Fruit fly (Drosophila melanogaster) whole organism, embryonic: Measurements from ENCODE around the gene CG12643.

Experiments used
- Abd-B ChIP-seq: fragments of 200-800 bp; sonication (Bioruptor generic); optimal IDR thresholded peaks from 2 replicates; lab custom pipeline; 2018; ENCODE audit warnings: missing biosample characterization, mild to moderate bottlenecking, missing genetic modification characterization, moderate library complexity
- Asciz ChIP-seq: fragments of 200-800 bp; sonication (Bioruptor generic); optimal IDR thresholded peaks from 2 replicates; lab custom pipeline; 2017; ENCODE audit warnings: missing biosample characterization, mild to moderate bottlenecking, missing genetic modification characterization, missing genetic modification reagents
- Atf3 ChIP-seq: fragments of 200-800 bp; sonication (Bioruptor generic); optimal IDR thresholded peaks from 3 replicates; lab custom pipeline; 2016; ENCODE audit warnings: missing biosample characterization, missing genetic modification characterization
- Bdp1 ChIP-seq: fragments of 200-800 bp; sonication (Bioruptor generic); optimal IDR thresholded peaks from 3 replicates; lab custom pipeline; 2016; ENCODE audit warnings: missing biosample characterization, missing genetic modification characterization
- CG11398 ChIP-seq: fragments of 200-800 bp; sonication (Bioruptor generic); optimal IDR thresholded peaks from 2 replicates; lab custom pipeline; 2016; ENCODE audit warnings: missing biosample characterization, missing genetic modification characterization
- CG13296 ChIP-seq: fragments of 200-800 bp; sonication (Bioruptor generic); optimal IDR thresholded peaks from 3 replicates; lab custom pipeline; 2018; ENCODE audit warnings: missing biosample characterization, mild to moderate bottlenecking, missing genetic modification characterization
- CG13894 ChIP-seq: fragments of 200-800 bp; sonication (Bioruptor generic); optimal IDR thresholded peaks from 3 replicates; lab custom pipeline; 2018; ENCODE audit warnings: missing biosample characterization, mild to moderate bottlenecking, missing genetic modification characterization, moderate library complexity
- CG14667 ChIP-seq: fragments of 200-800 bp; sonication (Bioruptor generic); IDR thresholded peaks from 2 replicates; pipeline ENCODE4 v1.3.6; 2022; ENCODE audit warnings: missing biosample characterization, missing genetic modification characterization
- CG3065 ChIP-seq: fragments of 200-800 bp; sonication (Bioruptor generic); optimal IDR thresholded peaks from 2 replicates; lab custom pipeline; 2016; ENCODE audit warnings: missing biosample characterization, missing genetic modification characterization
- CG34376 ChIP-seq: fragments of 200-800 bp; sonication (Bioruptor generic); optimal IDR thresholded peaks from 2 replicates; lab custom pipeline; 2018; ENCODE audit warnings: missing biosample characterization, mild to moderate bottlenecking, missing genetic modification characterization
- CG34422 ChIP-seq: fragments of 200-800 bp; sonication (Bioruptor generic); IDR thresholded peaks from 3 replicates; pipeline ENCODE4 v1.3.6; 2022; ENCODE audit warnings: missing biosample characterization, missing genetic modification characterization
- CG42726 ChIP-seq: fragments of 200-800 bp; sonication (Bioruptor generic); IDR thresholded peaks from 2 replicates; pipeline ENCODE4 v1.3.6; 2022; ENCODE audit warnings: missing biosample characterization, missing genetic modification characterization; ENCODE audit not compliant: partially characterized antibody
- CG4328 ChIP-seq: fragments of 200-800 bp; sonication (Bioruptor generic); optimal IDR thresholded peaks from 3 replicates; lab custom pipeline; 2017; ENCODE audit warnings: missing biosample characterization, missing genetic modification reagents, missing genetic modification characterization
- CG4360 ChIP-seq: fragments of 200-800 bp; sonication (Bioruptor generic); IDR thresholded peaks from 2 replicates; pipeline ENCODE4 v1.3.6; 2022; ENCODE audit warnings: missing biosample characterization, missing genetic modification characterization
- CG4854 ChIP-seq: fragments of 200-800 bp; sonication (Bioruptor generic); optimal IDR thresholded peaks from 2 replicates; lab custom pipeline; 2016; ENCODE audit warnings: missing biosample characterization, missing genetic modification characterization, inconsistent platforms
- CG6791 ChIP-seq: fragments of 200-800 bp; sonication (Bioruptor generic); IDR thresholded peaks from 3 replicates; pipeline ENCODE4 v1.3.6; 2022; ENCODE audit warnings: missing biosample characterization, missing genetic modification characterization; ENCODE audit not compliant: partially characterized antibody
- CG6854 ChIP-seq: fragments of 200-800 bp; sonication (Bioruptor generic); optimal IDR thresholded peaks from 3 replicates; lab custom pipeline; 2017; ENCODE audit warnings: missing biosample characterization, mild to moderate bottlenecking, missing genetic modification characterization
- CG7745 ChIP-seq: fragments of 200-800 bp; sonication (Bioruptor generic); optimal IDR thresholded peaks from 2 replicates; lab custom pipeline; 2018; ENCODE audit warnings: missing biosample characterization, mild to moderate bottlenecking, missing genetic modification characterization, moderate library complexity
- CG7928 ChIP-seq: fragments of 200-800 bp; sonication (Bioruptor generic); optimal IDR thresholded peaks from 2 replicates; lab custom pipeline; 2017; ENCODE audit warnings: missing biosample characterization, mild to moderate bottlenecking, missing genetic modification characterization
- CG9215 ChIP-seq: fragments of 200-800 bp; sonication (Bioruptor generic); IDR thresholded peaks from 2 replicates; pipeline ENCODE4 v1.3.6; 2022; ENCODE audit warnings: missing biosample characterization, missing genetic modification characterization
- CG9817 ChIP-seq: fragments of 200-800 bp; sonication (Bioruptor generic); optimal IDR thresholded peaks from 2 replicates; lab custom pipeline; 2018; ENCODE audit warnings: missing biosample characterization, mild to moderate bottlenecking, missing genetic modification characterization, moderate library complexity
- CkIIα-i1 ChIP-seq: fragments of 200-800 bp; sonication (Bioruptor generic); IDR thresholded peaks from 2 replicates; pipeline ENCODE4 v1.3.6; 2022; ENCODE audit warnings: missing biosample characterization, missing genetic modification characterization
- Dfd ChIP-seq, 2 experiments: fragments of >200 bp; optimal IDR thresholded peaks; 2 replicates each; lab custom pipeline; 2017; ENCODE audit warnings: missing biosample characterization in 2 of 2, missing genetic modification characterization in 2 of 2
- Dref ChIP-seq: fragments of 200-800 bp; sonication (Bioruptor generic); IDR thresholded peaks from 2 replicates; pipeline ENCODE4 v1.3.6; 2022; ENCODE audit warnings: missing biosample characterization, missing genetic modification characterization
- Drgx ChIP-seq: fragments of 200-800 bp; sonication (Bioruptor generic); IDR thresholded peaks from 2 replicates; pipeline ENCODE4 v1.3.6; 2022; ENCODE audit warnings: missing biosample characterization, missing genetic modification characterization
- HLHmδ ChIP-seq: fragments of 200-800 bp; sonication (Bioruptor generic); optimal IDR thresholded peaks from 2 replicates; lab custom pipeline; 2018; ENCODE audit warnings: missing biosample characterization, mild to moderate bottlenecking, missing genetic modification characterization, moderate library complexity
- Hmx ChIP-seq: fragments of 200-800 bp; sonication (Bioruptor generic); optimal IDR thresholded peaks from 2 replicates; lab custom pipeline; 2016; ENCODE audit warnings: missing biosample characterization, missing genetic modification characterization
- Hr78 ChIP-seq, 2 experiments: fragments of 200-800 bp in 1 of 2; fragments of >200 bp in 1 of 2; sonication (Bioruptor generic) in 1 of 2; optimal IDR thresholded peaks; 2 replicates each; lab custom pipeline; 2017 to 2019; ENCODE audit warnings: missing biosample characterization in 2 of 2, missing genetic modification characterization in 2 of 2, mild to moderate bottlenecking in 1 of 2, moderate library complexity in 1 of 2
- MESR4 ChIP-seq: fragments of 200-800 bp; sonication (Bioruptor generic); optimal IDR thresholded peaks from 2 replicates; lab custom pipeline; 2018; ENCODE audit warnings: missing biosample characterization, mild to moderate bottlenecking, missing genetic modification characterization, moderate library complexity
- Mad ChIP-seq: fragments of 200-800 bp; sonication (Bioruptor generic); optimal IDR thresholded peaks from 2 replicates; lab custom pipeline; 2016; ENCODE audit warnings: missing biosample characterization, missing genetic modification characterization
- NC2α ChIP-seq: fragments of 200-800 bp; sonication (Bioruptor generic); optimal IDR thresholded peaks from 2 replicates; lab custom pipeline; 2016; ENCODE audit warnings: missing biosample characterization, missing genetic modification characterization
- Six4 ChIP-seq: fragments of 200-800 bp; sonication (Bioruptor generic); optimal IDR thresholded peaks from 2 replicates; lab custom pipeline; 2016; ENCODE audit warnings: missing biosample characterization, missing genetic modification characterization
- ac ChIP-seq: fragments of 200-800 bp; sonication (Bioruptor generic); optimal IDR thresholded peaks from 3 replicates; lab custom pipeline; 2017; ENCODE audit warnings: missing biosample characterization, mild to moderate bottlenecking, missing genetic modification characterization
- ap ChIP-seq: fragments of 200-800 bp; sonication (Bioruptor generic); IDR thresholded peaks from 2 replicates; pipeline ENCODE4 v1.3.6; 2022; ENCODE audit warnings: missing biosample characterization, missing genetic modification characterization
- bsh ChIP-seq, 2 experiments: fragments of 200-800 bp; sonication (Bioruptor generic); optimal IDR thresholded peaks; 2 replicates each; lab custom pipeline; 2017 to 2018; ENCODE audit warnings: mild to moderate bottlenecking in 2 of 2, missing biosample characterization in 2 of 2, missing genetic modification characterization in 2 of 2, moderate library complexity in 1 of 2
- cato ChIP-seq: fragments of 200-800 bp; sonication (Bioruptor generic); optimal IDR thresholded peaks from 2 replicates; lab custom pipeline; 2016; ENCODE audit warnings: missing biosample characterization, missing genetic modification characterization, borderline replicate concordance
- dan ChIP-seq: fragments of 200-800 bp; sonication (Bioruptor generic); IDR thresholded peaks from 2 replicates; pipeline ENCODE4 v1.3.6; 2022; ENCODE audit warnings: missing biosample characterization, missing genetic modification characterization
- dpn ChIP-seq, 2 experiments: fragments of 200-800 bp; sonication (Bioruptor generic); optimal IDR thresholded peaks; 3 replicates each; lab custom pipeline; 2016; ENCODE audit warnings: missing biosample characterization in 2 of 2, missing genetic modification characterization in 2 of 2
- eve ChIP-seq, 2 experiments: fragments of >200 bp; optimal IDR thresholded peaks; 2 replicates each; lab custom pipeline; 2017; ENCODE audit warnings: missing biosample characterization in 2 of 2, missing genetic modification characterization in 2 of 2
- gcm2 ChIP-seq: fragments of 200-800 bp; sonication (Bioruptor generic); optimal IDR thresholded peaks from 2 replicates; lab custom pipeline; 2016; ENCODE audit warnings: missing biosample characterization, missing genetic modification characterization
- lbe ChIP-seq: fragments of 200-800 bp; sonication (Bioruptor generic); optimal IDR thresholded peaks from 2 replicates; lab custom pipeline; 2016; ENCODE audit warnings: missing biosample characterization, mild to moderate bottlenecking, missing genetic modification characterization
- phol ChIP-seq: fragments of 200-800 bp; sonication (Bioruptor generic); optimal IDR thresholded peaks from 3 replicates; lab custom pipeline; 2018; ENCODE audit warnings: missing biosample characterization, mild to moderate bottlenecking, missing genetic modification characterization, moderate library complexity
- scrt ChIP-seq: fragments of 200-800 bp; sonication (Bioruptor generic); optimal IDR thresholded peaks from 2 replicates; lab custom pipeline; 2018; ENCODE audit warnings: missing biosample characterization, mild to moderate bottlenecking, missing genetic modification characterization, moderate library complexity
- sima ChIP-seq: fragments of 200-800 bp; sonication (Bioruptor generic); optimal IDR thresholded peaks from 2 replicates; lab custom pipeline; 2016; ENCODE audit warnings: missing biosample characterization, missing genetic modification characterization
- slbo ChIP-seq: fragments of 200-800 bp; sonication (Bioruptor generic); IDR thresholded peaks from 2 replicates; pipeline ENCODE4 v1.3.6; 2022; ENCODE audit warnings: missing biosample characterization, missing genetic modification characterization
- tll ChIP-seq, 2 experiments: fragments of 200-800 bp in 1 of 2; fragments of >200 bp in 1 of 2; sonication (Bioruptor generic) in 1 of 2; optimal IDR thresholded peaks; 2 replicates each; lab custom pipeline; 2017 to 2019; ENCODE audit warnings: missing biosample characterization in 2 of 2, missing genetic modification characterization in 2 of 2, mild to moderate bottlenecking in 1 of 2, moderate library complexity in 1 of 2
- tna ChIP-seq: fragments of 200-800 bp; sonication (Bioruptor generic); IDR thresholded peaks from 2 replicates; pipeline ENCODE4 v1.3.6; 2022; ENCODE audit warnings: missing biosample characterization, missing genetic modification characterization; ENCODE audit not compliant: partially characterized antibody
- wek ChIP-seq: fragments of 200-800 bp; sonication (Bioruptor generic); optimal IDR thresholded peaks from 3 replicates; lab custom pipeline; 2018; ENCODE audit warnings: missing biosample characterization, mild to moderate bottlenecking, missing genetic modification characterization, moderate library complexity

CG12643 gene

dm6 chrX:10265213-10266017, at the start of gene CG12643 (continued):
- peak; percentile 90 for TF ChIP-seq CG14667 (GFP tag; lab: Robert Waterston, UW)
- peak; percentile 66 for TF ChIP-seq CG6854
- peak; percentile 94 for TF ChIP-seq slbo (GFP tag; lab: Robert Waterston, UW)
- peak; percentile 90 for TF ChIP-seq ap (GFP tag; lab: Robert Waterston, UW)
- TF ChIP-seq CkIIα-i1 (GFP tag; lab: Robert Waterston, UW) = peak; percentile 87
- peak; percentile 95 for TF ChIP-seq CG9215 (GFP tag; lab: Robert Waterston, UW)
- peak; percentile 89 for TF ChIP-seq Atf3 (GFP tag; lab: Kevin White, UChicago)
- TF ChIP-seq tll (GFP tag; optimal IDR thresholded peaks at IDR 0.05; lab: Kevin White, UChicago) = no peak
- no peak for TF ChIP-seq HLHmδ
- peak; percentile 94 for TF ChIP-seq CG34422
- peak; percentile 60 for TF ChIP-seq Abd-B
- TF ChIP-seq CG42726 (GFP tag; lab: Robert Waterston, UW) = no peak
- TF ChIP-seq Mad (GFP tag; lab: Kevin White, UChicago) = peak; percentile 88
- TF ChIP-seq CG13894 = peak; percentile 53
- peak; percentile 72 to 93 for TF ChIP-seq bsh (GFP tag; optimal IDR thresholded peaks at IDR 0.05; lab: Kevin White, UChicago)
- TF ChIP-seq cato (GFP tag; lab: Kevin White, UChicago) = peak; percentile 80
- peak; percentile 87 for TF ChIP-seq CG11398
- peak; percentile 72 for TF ChIP-seq CG4360
- peak; percentile 26 for TF ChIP-seq MESR4
- peak; percentile 71 for TF ChIP-seq scrt (GFP tag; lab: Kevin White, UChicago)
- peak; percentile 78 for TF ChIP-seq CG4854 (GFP tag; lab: Kevin White, UChicago)
- peak; percentile 66 for TF ChIP-seq sima (GFP tag; lab: Kevin White, UChicago)
- peak; percentile 68 for TF ChIP-seq CG9817
- no peak for TF ChIP-seq ac (GFP tag; lab: Kevin White, UChicago)
- TF ChIP-seq Bdp1 (GFP tag; lab: Kevin White, UChicago) = peak; percentile 84
- TF ChIP-seq CG7928 (GFP tag; lab: Kevin White, UChicago) = peak; percentile 38
- TF ChIP-seq CG3065 (GFP tag; lab: Kevin White, UChicago) = peak; percentile 82
- peak; percentile 85 for TF ChIP-seq Six4
- TF ChIP-seq wek (GFP tag; lab: Kevin White, UChicago) = peak; percentile 76
- no peak for TF ChIP-seq CG7745 (tag; lab: Kevin White, UChicago)
- TF ChIP-seq Hmx (GFP tag; lab: Kevin White, UChicago) = no peak
- TF ChIP-seq Hr78 (GFP tag; optimal IDR thresholded peaks at IDR 0.05; lab: Kevin White, UChicago) = peak in 1 of 2 experiments; percentile 61
- no peak for TF ChIP-seq Dfd (GFP tag; optimal IDR thresholded peaks at IDR 0.05; lab: Kevin White, UChicago)
- TF ChIP-seq Asciz (GFP tag; lab: Kevin White, UChicago) = peak; percentile 77
- no peak for TF ChIP-seq tna (GFP tag; lab: Robert Waterston, UW)
- TF ChIP-seq NC2α (GFP tag; lab: Kevin White, UChicago) = peak; percentile 92
- peak; percentile 94 for TF ChIP-seq dpn (GFP tag; optimal IDR thresholded peaks at IDR 0.05; lab: Kevin White, UChicago)
- peak in 1 of 2 experiments; percentile 85 for TF ChIP-seq eve (GFP tag; optimal IDR thresholded peaks at IDR 0.05; lab: Kevin White, UChicago)
- peak; percentile 36; the same call in 1 of the 2 replicates for TF ChIP-seq Dref (GFP tag; lab: Robert Waterston, UW)
- peak; percentile 84 for TF ChIP-seq CG13296 (GFP tag; lab: Kevin White, UChicago)
- peak; percentile 81 for TF ChIP-seq phol (tag; lab: Kevin White, UChicago)
- TF ChIP-seq gcm2 (GFP tag; lab: Kevin White, UChicago) = peak; percentile 81
- TF ChIP-seq dan (GFP tag; lab: Robert Waterston, UW) = 0 out of 2 replicates have a peak, but pooled peaks have one; percentile 48
- peak; percentile 83 for TF ChIP-seq CG34376 (GFP tag; lab: Kevin White, UChicago)
- peak; percentile 82 for TF ChIP-seq lbe (GFP tag; lab: Kevin White, UChicago)
- no peak for TF ChIP-seq CG6791 (GFP tag; lab: Robert Waterston, UW)
- TF ChIP-seq Drgx = peak; percentile 97
- peak; percentile 88 for TF ChIP-seq CG4328 (GFP tag; lab: Kevin White, UChicago)
